Fruit fly (Drosophila melanogaster): ENCODE data around the gene CG17121.

CG17121 gene

DNA sequence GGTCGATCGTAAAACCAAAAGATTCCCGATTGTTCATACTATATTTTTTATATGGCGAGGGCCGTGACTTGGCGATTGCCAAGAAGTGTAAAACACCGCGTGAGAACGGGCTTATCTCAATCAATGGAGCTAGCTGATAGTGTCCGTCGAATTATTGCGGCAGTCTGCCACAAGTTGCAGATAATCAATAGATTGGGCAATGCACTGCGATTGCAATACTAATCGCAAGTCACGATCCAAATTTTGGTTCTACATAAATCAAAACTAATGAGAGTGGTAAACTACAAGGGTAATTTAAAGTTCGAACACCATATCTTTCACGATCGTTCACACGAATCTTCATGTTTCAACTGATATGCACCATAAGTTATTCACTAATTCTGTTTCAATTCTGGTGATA, 8.7 kb upstream of the CG17121 start:
- no peak for TF ChIP-seq CG8319 (GFP tag; optimal IDR thresholded peaks at IDR 0.05)
- peak; percentile 7 for TF ChIP-seq vri (GFP tag; optimal IDR thresholded peaks at IDR 0.05)
- no peak for TF ChIP-seq topi (GFP tag; optimal IDR thresholded peaks at IDR 0.05)
- no peak for TF ChIP-seq CG31627 (GFP tag; optimal IDR thresholded peaks at IDR 0.05)
- no peak for TF ChIP-seq acj6 (GFP tag; optimal IDR thresholded peaks at IDR 0.05)
- no peak for TF ChIP-seq lz (GFP tag; optimal IDR thresholded peaks at IDR 0.05)
- TF ChIP-seq Eip75B (GFP tag; optimal IDR thresholded peaks at IDR 0.05), result no peak
- TF ChIP-seq CG7368 (GFP tag; optimal IDR thresholded peaks at IDR 0.05), result no peak

DNA sequence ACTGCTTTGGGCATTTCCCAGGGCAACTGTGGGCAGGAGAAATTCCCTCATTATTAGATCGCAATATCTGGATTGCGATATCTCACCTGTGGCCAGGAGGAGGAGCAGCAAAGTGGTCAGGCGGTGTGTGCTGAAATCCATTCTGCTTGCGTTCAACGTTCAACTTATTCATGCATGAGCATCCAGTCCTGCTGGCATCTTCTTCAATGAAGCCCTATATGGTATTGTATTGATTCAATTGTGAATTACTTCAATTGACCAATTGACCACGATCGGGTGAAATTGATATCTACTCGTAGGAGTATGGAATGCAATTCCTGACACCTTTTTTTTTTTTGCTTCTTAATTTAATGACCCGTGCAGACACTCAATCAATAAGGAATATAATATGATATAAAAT, 8.1 kb upstream of the CG17121 start:
- TF ChIP-seq CG6792 (GFP tag; optimal IDR thresholded peaks at IDR 0.05), result no peak
- TF ChIP-seq Sox15 (GFP tag; optimal IDR thresholded peaks at IDR 0.05), result no peak
- no peak for TF ChIP-seq CG1621 (tag; optimal IDR thresholded peaks at IDR 0.05)

DNA sequence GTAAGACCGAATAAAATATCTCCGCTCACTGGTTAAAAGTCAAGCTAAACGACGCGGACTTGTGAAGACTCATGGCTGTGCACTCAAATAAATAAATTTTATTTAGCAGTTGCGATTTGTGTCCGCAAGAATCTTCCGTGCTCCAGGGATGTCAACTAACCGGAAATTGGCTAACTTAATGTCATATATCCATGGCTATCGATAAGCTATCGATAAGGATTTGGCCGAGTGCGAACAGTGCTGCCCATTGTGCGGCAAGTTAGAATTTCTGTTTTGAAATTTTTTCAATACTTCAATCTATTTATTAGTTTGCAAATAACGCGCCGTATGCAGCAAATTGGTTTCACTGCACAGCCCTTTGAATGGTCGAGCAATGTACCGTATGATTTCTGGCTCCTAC, 5.9 kb upstream of the CG17121 start, which contains the start of gene p53:
Gene p53, minus strand, starts transcription at position 147 of the 400 bp plus-strand sequence.
- TF ChIP-seq CG11294 (GFP tag; IDR thresholded peaks at IDR 0.05), result no peak
- peak; percentile 42 for TF ChIP-seq fkh (GFP tag; optimal IDR thresholded peaks at IDR 0.05)
- TF ChIP-seq Blimp-1 (GFP tag; optimal IDR thresholded peaks at IDR 0.05), result peak; percentile 18
- no peak for TF ChIP-seq CG6276 (GFP tag; optimal IDR thresholded peaks at IDR 0.05)
- TF ChIP-seq svp (GFP tag), result peak; percentile 70
- TF ChIP-seq Eip78C (GFP tag), result no peak
- TF ChIP-seq cyc (GFP tag; optimal IDR thresholded peaks at IDR 0.05), result peak; percentile 71
- TF ChIP-seq net (GFP tag; optimal IDR thresholded peaks at IDR 0.05), result peak; percentile 37
- TF ChIP-seq salr (GFP tag; optimal IDR thresholded peaks at IDR 0.05), result peak in 1 of 2 experiments; percentile 71
- TF ChIP-seq CG3032 (tag; optimal IDR thresholded peaks at IDR 0.05), result peak; percentile 36
- no peak for TF ChIP-seq Ets21C (GFP tag; optimal IDR thresholded peaks at IDR 0.05)
- no peak for TF ChIP-seq CG4318 (GFP tag; optimal IDR thresholded peaks at IDR 0.05)
- TF ChIP-seq vri (GFP tag; optimal IDR thresholded peaks at IDR 0.05), result peak; percentile 45
- no peak for TF ChIP-seq Lpt (GFP tag; optimal IDR thresholded peaks at IDR 0.05)
- peak; percentile 49; the same call in 1 of the 3 replicates for TF ChIP-seq eg (GFP tag; IDR thresholded peaks at IDR 0.05)
- peak; percentile 63 for TF ChIP-seq topi (GFP tag; optimal IDR thresholded peaks at IDR 0.05)
- peak; percentile 46 for TF ChIP-seq CG34406 (GFP tag; optimal IDR thresholded peaks at IDR 0.05)
- TF ChIP-seq CG15336 (GFP tag; IDR thresholded peaks at IDR 0.05), result no peak
- TF ChIP-seq ss (GFP tag; optimal IDR thresholded peaks at IDR 0.05), result no peak
- TF ChIP-seq Hr38 (GFP tag; optimal IDR thresholded peaks at IDR 0.05), result no peak
- no peak for TF ChIP-seq CG10631 (GFP tag; optimal IDR thresholded peaks at IDR 0.05)
- peak; percentile 64 for TF ChIP-seq CG6163 (GFP tag; IDR thresholded peaks at IDR 0.05)
- peak; percentile 69 for TF ChIP-seq CG3919 (GFP tag; optimal IDR thresholded peaks at IDR 0.05)
- TF ChIP-seq CG8319 (GFP tag; optimal IDR thresholded peaks at IDR 0.05), result peak; percentile 39
- TF ChIP-seq CG16779 (tag; optimal IDR thresholded peaks at IDR 0.05), result no peak
- peak; percentile 5 for TF ChIP-seq fd85E (GFP tag; optimal IDR thresholded peaks at IDR 0.05)
- no peak for TF ChIP-seq Ets96B (tag; optimal IDR thresholded peaks at IDR 0.05)
- TF ChIP-seq Hr39 (GFP tag; optimal IDR thresholded peaks at IDR 0.05), result peak; percentile 63
- no peak for TF ChIP-seq Smox (GFP tag; optimal IDR thresholded peaks at IDR 0.05)
- TF ChIP-seq CG8632 (GFP tag; optimal IDR thresholded peaks at IDR 0.05), result peak; percentile 3
- no peak for TF ChIP-seq dac (GFP tag; optimal IDR thresholded peaks at IDR 0.05)
- TF ChIP-seq CG6808 (GFP tag; optimal IDR thresholded peaks at IDR 0.05), result peak; percentile 100
- TF ChIP-seq acj6 (GFP tag; optimal IDR thresholded peaks at IDR 0.05), result peak; percentile 62
- TF ChIP-seq CG6792 (GFP tag; optimal IDR thresholded peaks at IDR 0.05), result peak; percentile 45
- TF ChIP-seq Hr4 (GFP tag; optimal IDR thresholded peaks at IDR 0.05), result no peak
- peak; percentile 64 for TF ChIP-seq lz (GFP tag; optimal IDR thresholded peaks at IDR 0.05)
- TF ChIP-seq Sox14 (GFP tag; optimal IDR thresholded peaks at IDR 0.05), result peak; percentile 33
- no peak for TF ChIP-seq dsx (GFP tag; optimal IDR thresholded peaks at IDR 0.05; ENCODE audit: poor library complexity, severe bottlenecking)
- TF ChIP-seq CG8119 (GFP tag; IDR thresholded peaks at IDR 0.05), result no peak
- peak; percentile 25 for TF ChIP-seq CG9139 (GFP tag; optimal IDR thresholded peaks at IDR 0.05)
- TF ChIP-seq CG11902 (GFP tag; optimal IDR thresholded peaks at IDR 0.05), result no peak
- TF ChIP-seq Sox15 (GFP tag; optimal IDR thresholded peaks at IDR 0.05), result peak; percentile 5
- no peak for TF ChIP-seq Eip75B (GFP tag; optimal IDR thresholded peaks at IDR 0.05)
- peak; percentile 70 for TF ChIP-seq esn (GFP tag; optimal IDR thresholded peaks at IDR 0.05)
- no peak for TF ChIP-seq Gug (GFP tag; IDR thresholded peaks at IDR 0.05)

Measured in whole organism, prepupa.